Fruit fly (Drosophila melanogaster): ENCODE measurements around the gene CG5194.
A peak's percentile ranks its signal among the peaks of the same experiment; 100 is the strongest.

- TF ChIP-seq psq (GFP tag; optimal IDR thresholded peaks at IDR 0.05), result no peak
- peak; percentile 20 for TF ChIP-seq Dif (GFP tag; optimal IDR thresholded peaks at IDR 0.05; ENCODE audit: partially characterized antibody)
- no peak for TF ChIP-seq Rel (GFP tag; optimal IDR thresholded peaks at IDR 0.05)
- TF ChIP-seq Rel (tag; optimal IDR thresholded peaks at IDR 0.05), result no peak
- no peak for TF ChIP-seq pan (optimal IDR thresholded peaks at IDR 0.05)
- TF ChIP-seq CG9705 (GFP tag; optimal IDR thresholded peaks at IDR 0.05), result no peak
- no peak for TF ChIP-seq usp (GFP tag; optimal IDR thresholded peaks at IDR 0.05)
These were observed 31.4 kb upstream of the CG5194 start, which contains the start of gene Doc1 for dm6 chr3L:9041042-9041477.

Data from whole organism, wandering third instar larva.